Worm (Caenorhabditis elegans) whole organism, dauer: Measurements from ENCODE around the gene F59B10.3.
"Not testable (repeated sequence)": the region's sequence is repeated elsewhere in the genome, so short reads cannot be mapped to it uniquely, and the experiment has no call there.

Experiments used
- unc-62 ChIP-seq: sonication (generic microtip); optimal IDR thresholded peaks from 2 replicates; lab custom pipeline; 2017; ENCODE audit warnings: missing biosample characterization, missing genetic modification reagents, missing genetic modification characterization

The F59B10.3 gene

ce11 chrII:10486738-10487137, 23.6 kb upstream of the F59B10.3 start, which contains the start of gene ZK666.15:
ZK666.15 (plus strand) TSS chrII:10487038.
- TF ChIP-seq unc-62 (GFP tag; lab: Kevin White, UChicago): no peak

- no peak for TF ChIP-seq unc-62 (GFP tag; lab: Kevin White, UChicago)
Measured at ce11 chrII:10490329-10490728, 20.0 kb upstream of the F59B10.3 start, which contains the start of gene clec-61. clec-61 (minus strand) TSS chrII:10490537.

- not testable (repeated sequence) for TF ChIP-seq unc-62 (GFP tag; lab: Kevin White, UChicago)
Measured at ce11 chrII:10493034-10493433, 17.3 kb upstream of the F59B10.3 start, which contains the start of gene ZK666.8. ZK666.8 (minus strand) TSS chrII:10493134.

- TF ChIP-seq unc-62 (GFP tag; lab: Kevin White, UChicago): no peak
Measured at ce11 chrII:10494467-10494866, 15.9 kb upstream of the F59B10.3 start, which contains the start of gene ZK666.14. ZK666.14 (plus strand) TSS chrII:10494767.

- no peak for TF ChIP-seq unc-62 (GFP tag; lab: Kevin White, UChicago)
Measured at ce11 chrII:10495912-10496311, 14.4 kb upstream of the F59B10.3 start, which contains the start of gene ZK666.12. ZK666.12 (plus strand) TSS chrII:10496212.

- no peak for TF ChIP-seq unc-62 (GFP tag; lab: Kevin White, UChicago)
Measured at ce11 chrII:10500674-10501073, 9.7 kb upstream of the F59B10.3 start.

ce11 chrII:10501578-10501977, 8.8 kb upstream of the F59B10.3 start:
- TF ChIP-seq unc-62 (GFP tag; lab: Kevin White, UChicago): no peak

ce11 chrII:10502491-10503063, 7.8 kb upstream of the F59B10.3 start, which contains the start of gene myrf-1:
myrf-1 (minus strand) TSS chrII:10502541.
- TF ChIP-seq unc-62 (GFP tag; lab: Kevin White, UChicago): no peak

- TF ChIP-seq unc-62 (GFP tag; lab: Kevin White, UChicago): no peak
Measured at ce11 chrII:10504729-10505128, 5.6 kb upstream of the F59B10.3 start.

ce11 chrII:10505949-10506348, 4.4 kb upstream of the F59B10.3 start:
- TF ChIP-seq unc-62 (GFP tag; lab: Kevin White, UChicago): no peak

- no peak for TF ChIP-seq unc-62 (GFP tag; lab: Kevin White, UChicago)
Measured at ce11 chrII:10507906-10508305, 2.4 kb upstream of the F59B10.3 start.

ce11 chrII:10509746-10510145, 596 bp upstream of the F59B10.3 start, which contains the start of gene F59B10.2:
F59B10.2 (minus strand) TSS chrII:10509846.
- no peak for TF ChIP-seq unc-62 (GFP tag; lab: Kevin White, UChicago)

ce11 chrII:10513377-10513776, 3.0 kb downstream of the F59B10.3 start:
- TF ChIP-seq unc-62 (GFP tag; lab: Kevin White, UChicago): no peak

ce11 chrII:10515422-10515821, 5.1 kb downstream of the F59B10.3 start:
- TF ChIP-seq unc-62 (GFP tag; lab: Kevin White, UChicago): no peak

ce11 chrII:10516375-10516774, 6.0 kb downstream of the F59B10.3 start:
- no peak for TF ChIP-seq unc-62 (GFP tag; lab: Kevin White, UChicago)

- TF ChIP-seq unc-62 (GFP tag; lab: Kevin White, UChicago): no peak
Measured at ce11 chrII:10519017-10519416, 8.7 kb downstream of the F59B10.3 start, which contains the start of gene F59B10.4. F59B10.4 (minus strand) TSS chrII:10519117.

- no peak for TF ChIP-seq unc-62 (GFP tag; lab: Kevin White, UChicago)
Measured at ce11 chrII:10519863-10520262, 9.5 kb downstream of the F59B10.3 start.
